Worm (Caenorhabditis elegans) whole organism, early embryonic: ENCODE data around the gene twk-5.

Source experiments
- hmg-4 ChIP-seq: fragments of 200-800 bp; sonication (Bioruptor generic); optimal IDR thresholded peaks from 2 replicates; lab custom pipeline; 2018; ENCODE audit warnings: mild to moderate bottlenecking, missing genetic modification characterization, missing compliant biosample characterization
- tbx-37 ChIP-seq: fragments of 200-800 bp; sonication (Bioruptor generic); conservative IDR thresholded peaks from 2 replicates; pipeline ENCODE4 v1.3.6; 2022; ENCODE audit warnings: missing genetic modification reagents, missing genetic modification characterization, missing compliant biosample characterization

ce11 chrII:11485200-11485599 lies at the start of gene twk-5:
- TF ChIP-seq hmg-4 (GFP tag; lab: Kevin White, UChicago) (no peak), tbx-37 (GFP tag; lab: Robert Waterston, UW) (no peak)
